Fruit fly (Drosophila melanogaster): ENCODE measurements around the gene Pcyt2.
A peak's percentile ranks its signal among the peaks of the same experiment; 100 is the strongest.

The Pcyt2 gene

DNA sequence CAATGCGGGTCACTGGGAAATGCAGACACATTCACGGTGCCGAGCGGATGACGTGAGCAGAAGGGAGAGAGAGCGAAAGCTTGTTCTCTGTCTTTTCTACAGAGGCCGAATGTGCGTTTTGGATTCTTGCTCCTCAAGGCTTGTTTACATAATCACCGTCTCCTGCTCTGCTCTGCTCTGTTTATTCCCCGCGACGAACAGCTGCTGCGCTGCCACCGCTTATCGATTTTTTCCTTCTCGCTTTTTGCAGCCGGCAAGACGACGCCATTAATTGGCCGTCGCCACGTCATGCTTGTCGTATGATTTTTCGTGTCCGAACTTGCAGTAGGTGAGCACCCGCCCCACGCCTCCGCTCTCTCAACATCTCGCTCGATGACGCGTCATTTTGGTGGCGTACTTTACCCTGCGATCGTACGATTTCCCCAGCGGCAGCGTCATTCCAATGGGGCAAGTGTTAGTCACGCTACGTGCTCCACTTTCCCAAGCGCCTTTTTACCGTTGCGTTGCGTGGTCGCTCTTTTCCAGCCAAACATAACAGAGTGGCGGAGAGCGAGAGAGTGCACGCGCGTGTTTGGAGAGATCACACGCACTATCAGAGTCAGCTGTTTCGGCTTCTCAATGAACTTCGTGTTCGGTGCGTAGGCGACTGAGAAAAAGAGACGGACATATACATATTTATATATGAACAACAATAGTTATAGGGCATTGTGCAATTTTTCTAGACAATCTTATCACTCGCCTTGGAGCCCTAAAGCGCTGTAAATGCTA is 6.8 kb upstream of the Pcyt2 start (continued):
- TF ChIP-seq zfh2 (GFP tag; optimal IDR thresholded peaks at IDR 0.05) = no peak
- peak; percentile 19 for TF ChIP-seq Blimp-1 (GFP tag; optimal IDR thresholded peaks at IDR 0.05)
- TF ChIP-seq so (GFP tag; IDR thresholded peaks at IDR 0.05) = no peak
- TF ChIP-seq Dip3 (GFP tag; optimal IDR thresholded peaks at IDR 0.05) = no peak
- 0 out of 3 replicates have a peak, but pooled peaks have one; percentile 21 for TF ChIP-seq CG34224 (GFP tag; IDR thresholded peaks at IDR 0.05; ENCODE audit: partially characterized antibody)
- TF ChIP-seq HmgZ (tag; optimal IDR thresholded peaks at IDR 0.05) = peak; percentile 3
- no peak for TF ChIP-seq nmo (GFP tag; optimal IDR thresholded peaks at IDR 0.05)
- TF ChIP-seq H15 (GFP tag; IDR thresholded peaks at IDR 0.05) = no peak
- TF ChIP-seq Side (GFP tag; optimal IDR thresholded peaks at IDR 0.05) = no peak
- TF ChIP-seq MTF-1 (GFP tag; optimal IDR thresholded peaks at IDR 0.05; ENCODE audit: borderline replicate concordance) = peak; percentile 7
- no peak for TF ChIP-seq aop (GFP tag; IDR thresholded peaks at IDR 0.05)
- TF ChIP-seq yki (optimal IDR thresholded peaks at IDR 0.05) = no peak
- peak; percentile 29 for TF ChIP-seq CTCF (GFP tag; optimal IDR thresholded peaks at IDR 0.05)
- TF ChIP-seq CG4707 (GFP tag; optimal IDR thresholded peaks at IDR 0.05) = peak; percentile 13
- 0 out of 3 replicates have a peak, but pooled peaks have one; percentile 1 for TF ChIP-seq Dbx (GFP tag; IDR thresholded peaks at IDR 0.05)
- TF ChIP-seq CG8290 (GFP tag; optimal IDR thresholded peaks at IDR 0.05) = no peak
- TF ChIP-seq CG8290 (tag; optimal IDR thresholded peaks at IDR 0.05) = no peak
- TF ChIP-seq schlank (tag; optimal IDR thresholded peaks at IDR 0.05) = peak; percentile 10
- TF ChIP-seq HLH4C (GFP tag; IDR thresholded peaks at IDR 0.05; ENCODE audit: partially characterized antibody) = no peak
- no peak for TF ChIP-seq CG11093 (GFP tag; IDR thresholded peaks at IDR 0.05)
- TF ChIP-seq Pdp1 (GFP tag; optimal IDR thresholded peaks at IDR 0.05) = peak in 1 of 2 experiments; percentile 93
- TF ChIP-seq D19B (GFP tag; optimal IDR thresholded peaks at IDR 0.05) = no peak
- TF ChIP-seq corto (GFP tag; optimal IDR thresholded peaks at IDR 0.05) = no peak
- TF ChIP-seq jumu (GFP tag; optimal IDR thresholded peaks at IDR 0.05) = peak; percentile 9
- TF ChIP-seq ato (GFP tag; IDR thresholded peaks at IDR 0.05; ENCODE audit: partially characterized antibody) = no peak
- TF ChIP-seq CG31224 (GFP tag; IDR thresholded peaks at IDR 0.05) = no peak
- TF ChIP-seq org-1 (GFP tag; optimal IDR thresholded peaks at IDR 0.05) = no peak
- no peak for TF ChIP-seq CG10274 (GFP tag; optimal IDR thresholded peaks at IDR 0.05)
- peak; percentile 5 for TF ChIP-seq sug (tag; optimal IDR thresholded peaks at IDR 0.05)
- no peak for TF ChIP-seq slou (GFP tag; optimal IDR thresholded peaks at IDR 0.05)
- no peak for TF ChIP-seq sob (GFP tag; IDR thresholded peaks at IDR 0.05)
- no peak for TF ChIP-seq CG12391 (tag; optimal IDR thresholded peaks at IDR 0.05)
- peak; percentile 75 for TF ChIP-seq Med (GFP tag)
- peak; percentile 19; the same call in 1 of the 2 replicates for TF ChIP-seq ttk (GFP tag; IDR thresholded peaks at IDR 0.05)
- TF ChIP-seq CG10321 (GFP tag; IDR thresholded peaks at IDR 0.05) = peak; percentile 86
- TF ChIP-seq Sox102F (GFP tag; optimal IDR thresholded peaks at IDR 0.05) = no peak
- TF ChIP-seq pb (GFP tag; optimal IDR thresholded peaks at IDR 0.05) = no peak
- TF ChIP-seq CG5180 (GFP tag; optimal IDR thresholded peaks at IDR 0.05) = peak; percentile 14
- no peak for TF ChIP-seq ham (GFP tag; IDR thresholded peaks at IDR 0.05)
- peak; percentile 82 to 86 for TF ChIP-seq Trl (optimal IDR thresholded peaks at IDR 0.05)
- peak; percentile 17 for TF ChIP-seq Trl (GFP tag; optimal IDR thresholded peaks at IDR 0.05)
- no peak for TF ChIP-seq mld (GFP tag; IDR thresholded peaks at IDR 0.05; ENCODE audit: partially characterized antibody)
- TF ChIP-seq Atf6 (GFP tag; IDR thresholded peaks at IDR 0.05) = no peak
- no peak for TF ChIP-seq CG12942 (GFP tag; optimal IDR thresholded peaks at IDR 0.05)
- no peak for TF ChIP-seq otp (GFP tag; IDR thresholded peaks at IDR 0.05)
- peak; percentile 27 for TF ChIP-seq CG13424 (tag; optimal IDR thresholded peaks at IDR 0.05)
- TF ChIP-seq sens-2 (GFP tag; IDR thresholded peaks at IDR 0.05) = 0 out of 2 replicates have a peak, but pooled peaks have one; percentile 5
- TF ChIP-seq kay (GFP tag; optimal IDR thresholded peaks at IDR 0.05) = peak; percentile 45
- peak; percentile 40 for TF ChIP-seq Meics (GFP tag; optimal IDR thresholded peaks at IDR 0.05)
- no peak for TF ChIP-seq CG12744 (GFP tag; optimal IDR thresholded peaks at IDR 0.05)
- no peak for TF ChIP-seq ash1 (GFP tag; optimal IDR thresholded peaks at IDR 0.05)

Data from whole organism, embryonic.